Worm (Caenorhabditis elegans): ENCODE data around the gene sra-6.

- TF ChIP-seq pha-4 (tag; optimal IDR thresholded peaks at IDR 0.05) (no peak), mab-5 (tag; optimal IDR thresholded peaks at IDR 0.05) (no peak), ztf-11 (tag; optimal IDR thresholded peaks at IDR 0.05) (no peak)
These were observed 27.0 kb upstream of the sra-6 start for ce11 chrII:9577630-9578029.
